Worm (Caenorhabditis elegans) whole organism, L4 larva: ENCODE data around the gene nep-5.
"Not testable (repeated sequence)": the region's sequence is repeated elsewhere in the genome, so short reads cannot be mapped to it uniquely, and the experiment has no call there.

Source experiments
- F37D6.2 ChIP-seq: sonication (generic microtip); optimal IDR thresholded peaks from 2 replicates; lab custom pipeline; 2016; ENCODE audit warnings: mild to moderate bottlenecking, missing genetic modification characterization, missing compliant biosample characterization
- aha-1 ChIP-seq: fragments of 150-350 bp; peaks from one replicate; lab custom pipeline; 2014; ENCODE audit warnings: missing biosample characterization, missing genetic modification characterization
- ceh-20 ChIP-seq: fragments of 200-800 bp; sonication (Bioruptor generic); IDR thresholded peaks from 2 replicates; pipeline ENCODE4 v1.3.6; 2022; ENCODE audit warnings: missing genetic modification reagents, missing genetic modification characterization, missing compliant biosample characterization
- ceh-32 ChIP-seq: sonication (generic microtip); optimal IDR thresholded peaks from 2 replicates; lab custom pipeline; 2016; ENCODE audit warnings: mild to moderate bottlenecking, missing genetic modification characterization, missing compliant biosample characterization; ENCODE audit not compliant: poor library complexity
- ces-1 ChIP-seq: fragments of 150-350 bp; sonication (generic microtip); optimal IDR thresholded peaks from 4 replicates; lab custom pipeline; 2014; ENCODE audit warnings: missing biosample characterization, missing genetic modification reagents, missing genetic modification characterization
- dmd-6 ChIP-seq: fragments of 200-800 bp; sonication (Bioruptor generic); IDR thresholded peaks from 2 replicates; pipeline ENCODE4 v1.3.6; 2022; ENCODE audit warnings: missing genetic modification reagents, missing genetic modification characterization, missing compliant biosample characterization
- dmd-9 ChIP-seq: fragments of 200-800 bp; sonication (Bioruptor generic); IDR thresholded peaks from 2 replicates; pipeline ENCODE4 v1.3.6; 2022; ENCODE audit warnings: missing genetic modification reagents, missing genetic modification characterization, missing compliant biosample characterization
- fkh-10 ChIP-seq: fragments of 150-350 bp; optimal IDR thresholded peaks from 2 replicates; lab custom pipeline; 2014; ENCODE audit warnings: missing biosample characterization, missing genetic modification reagents, missing genetic modification characterization
- madf-9 ChIP-seq: fragments of 200-800 bp; sonication (Bioruptor generic); conservative IDR thresholded peaks from 2 replicates; pipeline ENCODE4 v1.3.6; 2022; ENCODE audit warnings: missing genetic modification reagents, missing genetic modification characterization, missing compliant biosample characterization
- mdt-29 ChIP-seq: fragments of 200-800 bp; sonication (Bioruptor generic); IDR thresholded peaks from 2 replicates; pipeline ENCODE4 v1.3.6; 2022; ENCODE audit warnings: missing genetic modification reagents, missing genetic modification characterization, missing compliant biosample characterization
- nhr-10 ChIP-seq: fragments of 150-350 bp; optimal IDR thresholded peaks from 2 replicates; lab custom pipeline; 2014; ENCODE audit warnings: missing biosample characterization, missing genetic modification characterization
- nhr-11 ChIP-seq: fragments of 150-350 bp; optimal IDR thresholded peaks from 2 replicates; lab custom pipeline; 2014; ENCODE audit warnings: missing biosample characterization, missing genetic modification characterization
- nhr-111 ChIP-seq: fragments of 200-800 bp; sonication (Bioruptor generic); optimal IDR thresholded peaks from 2 replicates; lab custom pipeline; 2018; ENCODE audit warnings: mild to moderate bottlenecking, missing genetic modification characterization, missing compliant biosample characterization
- nhr-48 ChIP-seq: sonication (generic microtip); optimal IDR thresholded peaks from 2 replicates; lab custom pipeline; 2016; ENCODE audit warnings: mild to moderate bottlenecking, missing genetic modification characterization, missing compliant biosample characterization
- nhr-76 ChIP-seq: fragments of 150-350 bp; optimal IDR thresholded peaks from 2 replicates; lab custom pipeline; 2014; ENCODE audit warnings: missing biosample characterization, missing genetic modification characterization
- pqm-1 ChIP-seq: sonication (generic microtip); optimal IDR thresholded peaks from 2 replicates; lab custom pipeline; 2017; ENCODE audit warnings: missing biosample characterization, missing genetic modification characterization
- set-16 ChIP-seq: fragments of 200-800 bp; sonication (Bioruptor generic); IDR thresholded peaks from 2 replicates; pipeline ENCODE4 v1.3.6; 2022; ENCODE audit warnings: missing genetic modification reagents, missing genetic modification characterization, missing compliant biosample characterization
- vab-7 ChIP-seq: fragments of 200-800 bp; sonication (Bioruptor generic); IDR thresholded peaks from 2 replicates; pipeline ENCODE4 v1.3.6; 2022; ENCODE audit warnings: missing genetic modification reagents, missing genetic modification characterization, missing compliant biosample characterization
- zfp-3 ChIP-seq: fragments of 200-800 bp; sonication (Bioruptor generic); conservative IDR thresholded peaks from 2 replicates; pipeline ENCODE4 v1.3.6; 2022; ENCODE audit warnings: missing genetic modification reagents, missing genetic modification characterization, missing compliant biosample characterization

Gene nep-5

ce11 chrII:5537524-5537923 lies 49.6 kb downstream of the nep-5 start, which contains the start of gene C17C3.11:
TSS of gene C17C3.11 (plus strand) at chrII:5537824.
- TF ChIP-seq nhr-10 (tag; lab: Kevin White, UChicago) = no peak
- TF ChIP-seq dmd-6 (GFP tag; lab: Robert Waterston, UW) = no peak
- no peak for TF ChIP-seq nhr-11
- TF ChIP-seq nhr-48 (tag; lab: Kevin White, UChicago) = no peak
- TF ChIP-seq zfp-3 (GFP tag; lab: Robert Waterston, UW) = no peak
- TF ChIP-seq nhr-76 (tag; lab: Kevin White, UChicago) = no peak
- TF ChIP-seq ces-1 (GFP tag; lab: Kevin White, UChicago) = no peak
- no peak for TF ChIP-seq madf-9
- no peak for TF ChIP-seq set-16 (GFP tag; lab: Robert Waterston, UW)
- TF ChIP-seq aha-1 (tag; lab: Kevin White, UChicago) = no peak
- no peak for TF ChIP-seq fkh-10 (GFP tag; lab: Kevin White, UChicago)
- no peak for TF ChIP-seq dmd-9 (GFP tag; lab: Robert Waterston, UW)
- no peak for TF ChIP-seq ceh-32
- TF ChIP-seq pqm-1 (tag; lab: Kevin White, UChicago) = no peak
- no peak for TF ChIP-seq ceh-20 (GFP tag; lab: Robert Waterston, UW)
- TF ChIP-seq nhr-111 (GFP tag; lab: Kevin White, UChicago) = no peak

- TF ChIP-seq F37D6.2; mdt-29 (GFP tag; lab: Robert Waterston, UW); vab-7: not testable (repeated sequence)
Measured at ce11 chrII:5540113-5540512, 52.2 kb downstream of the nep-5 start, which contains the start of gene hlh-27. TSS of gene hlh-27 (minus strand) at chrII:5540213.
